Worm (Caenorhabditis elegans) whole organism, L4 larva: ENCODE measurements around the gene odd-2.

ENCODE experiments used
- ZK546.5 ChIP-seq, 2 experiments: sonication (generic microtip); optimal IDR thresholded peaks; 2 replicates each; lab custom pipeline; 2017; ENCODE audit warnings: missing biosample characterization in 2 of 2, missing genetic modification characterization in 2 of 2
- egl-27 ChIP-seq: sonication (generic microtip); optimal IDR thresholded peaks from 3 replicates; lab custom pipeline; 2017; ENCODE audit warnings: missing biosample characterization, missing genetic modification reagents, missing genetic modification characterization
- hlh-30 ChIP-seq: sonication (generic microtip); optimal IDR thresholded peaks from 2 replicates; lab custom pipeline; 2017; ENCODE audit warnings: antibody characterized with exemption, mild to moderate bottlenecking, missing genetic modification characterization, missing compliant biosample characterization; ENCODE audit not compliant: insufficient read depth
- lin-15B ChIP-seq: fragments of 150-350 bp; sonication (generic microtip); optimal IDR thresholded peaks from 3 replicates; lab custom pipeline; 2014; ENCODE audit warnings: missing biosample characterization, missing genetic modification characterization
- lin-39 ChIP-seq: fragments of 150-350 bp; optimal IDR thresholded peaks from 2 replicates; lab custom pipeline; 2014; ENCODE audit warnings: missing biosample characterization, missing genetic modification reagents, missing genetic modification characterization
- lir-3 ChIP-seq: sonication (generic microtip); optimal IDR thresholded peaks from 2 replicates; lab custom pipeline; 2016; ENCODE audit warnings: mild to moderate bottlenecking, missing genetic modification characterization, missing compliant biosample characterization
- lsy-2 ChIP-seq, 2 experiments: fragments of 150-350 bp in 1 of 2; sonication (generic microtip) in 1 of 2; optimal IDR thresholded peaks; 2 replicates each; lab custom pipeline; 2014 to 2017; ENCODE audit warnings: missing biosample characterization in 2 of 2, missing genetic modification characterization in 2 of 2
- mdl-1 ChIP-seq, 2 experiments: fragments of 150-350 bp in 1 of 2; sonication (generic microtip) in 1 of 2; optimal IDR thresholded peaks; 2 replicates each; lab custom pipeline; 2014 to 2017; ENCODE audit warnings: missing biosample characterization in 2 of 2, missing genetic modification characterization in 2 of 2
- nhr-77 ChIP-seq: fragments of 150-350 bp; optimal IDR thresholded peaks from 2 replicates; lab custom pipeline; 2014; ENCODE audit warnings: missing biosample characterization, missing genetic modification characterization
- set-16 ChIP-seq: fragments of 200-800 bp; sonication (Bioruptor generic); IDR thresholded peaks from 2 replicates; pipeline ENCODE4 v1.3.6; 2022; ENCODE audit warnings: missing genetic modification reagents, missing genetic modification characterization, missing compliant biosample characterization
- skn-1 ChIP-seq: fragments of 150-350 bp; optimal IDR thresholded peaks from 2 replicates; lab custom pipeline; 2014; ENCODE audit warnings: missing biosample characterization, missing genetic modification characterization
- zag-1 ChIP-seq: fragments of 150-350 bp; optimal IDR thresholded peaks from 2 replicates; lab custom pipeline; 2014; ENCODE audit warnings: missing biosample characterization, missing genetic modification characterization

DNA sequence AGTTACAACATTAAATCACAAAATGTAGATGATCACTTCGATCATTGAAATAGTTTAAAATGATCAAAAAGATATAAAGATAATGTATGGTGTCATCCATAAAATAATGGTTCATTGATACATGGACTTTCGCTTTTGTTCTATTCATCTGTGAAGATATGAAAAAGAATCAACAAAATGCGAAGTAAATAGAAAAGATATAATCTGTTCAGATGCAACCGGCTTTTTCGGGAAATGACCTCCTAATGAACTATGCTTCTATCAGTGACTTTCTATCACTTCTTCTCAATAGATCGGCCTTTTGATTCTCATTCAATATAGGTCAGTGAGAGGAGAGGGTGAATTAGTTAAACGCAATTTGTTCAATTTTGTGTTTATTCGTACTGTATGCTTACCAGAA is 18.7 kb upstream of the odd-2 start:
- TF ChIP-seq set-16 (GFP tag; lab: Robert Waterston, UW) (no peak), lir-3 (tag; lab: Kevin White, UChicago) (no peak), lin-39 (no peak), lin-15B (tag; lab: Kevin White, UChicago) (no peak), ZK546.5 (tag; optimal IDR thresholded peaks at IDR 0.05; lab: Kevin White, UChicago) (no peak), lsy-2 (tag; optimal IDR thresholded peaks at IDR 0.05; lab: Kevin White, UChicago) (no peak), nhr-77 (tag; lab: Kevin White, UChicago) (no peak), hlh-30 (tag; lab: Kevin White, UChicago) (no peak), mdl-1 (tag; optimal IDR thresholded peaks at IDR 0.05; lab: Kevin White, UChicago) (no peak), zag-1 (tag; lab: Kevin White, UChicago) (no peak), skn-1 (tag; lab: Kevin White, UChicago) (no peak), egl-27 (no peak)
